Worm (Caenorhabditis elegans): Measurements from ENCODE around the gene grl-5.

ce11 chrV:4435411-4435981 is 21.0 kb upstream of the grl-5 start, which contains the start of gene Y47D7A.13:
- TF ChIP-seq flt-1 (GFP tag; IDR thresholded peaks at IDR 0.05) (no peak), sea-1 (GFP tag; conservative IDR thresholded peaks at IDR 0.05) (no peak), ama-1 (optimal IDR thresholded peaks at IDR 0.05) (no peak), tra-4 (tag; optimal IDR thresholded peaks at IDR 0.05) (no peak), B0310.2 (tag; optimal IDR thresholded peaks at IDR 0.05) (no peak), hmg-4 (GFP tag; optimal IDR thresholded peaks at IDR 0.05) (no peak), F13C5.2 (tag; optimal IDR thresholded peaks at IDR 0.05) (no peak), tbx-11 (GFP tag; IDR thresholded peaks at IDR 0.05) (no peak), hnd-1 (tag; optimal IDR thresholded peaks at IDR 0.05) (no peak), hmbx-1 (tag; optimal IDR thresholded peaks at IDR 0.05) (no peak), tbx-37 (GFP tag; conservative IDR thresholded peaks at IDR 0.05) (no peak), pes-1 (GFP tag; IDR thresholded peaks at IDR 0.05) (no peak), scrt-1 (GFP tag; IDR thresholded peaks at IDR 0.05) (no peak), ets-7 (tag; optimal IDR thresholded peaks at IDR 0.05) (no peak)

Data from whole organism, early embryonic.